Fruit fly (Drosophila melanogaster) whole organism, prepupa: ENCODE data around the gene Pburs.

Source experiments
- CG1621 ChIP-seq: fragments of 200-800 bp; sonication (Bioruptor generic); optimal IDR thresholded peaks from 3 replicates; lab custom pipeline; 2018; ENCODE audit warnings: missing biosample characterization, mild to moderate bottlenecking, missing genetic modification characterization
- CG3919 ChIP-seq: fragments of 200-800 bp; sonication (Bioruptor generic); optimal IDR thresholded peaks from 3 replicates; lab custom pipeline; 2016; ENCODE audit warnings: missing biosample characterization, missing genetic modification characterization
- CG6163 ChIP-seq: fragments of 200-800 bp; sonication (Bioruptor generic); IDR thresholded peaks from 3 replicates; pipeline ENCODE4 v1.3.6; 2022; ENCODE audit warnings: missing biosample characterization, missing genetic modification characterization
- Sox102F ChIP-seq: fragments of 200-800 bp; sonication (Bioruptor generic); optimal IDR thresholded peaks from 2 replicates; lab custom pipeline; 2016; ENCODE audit warnings: missing biosample characterization, mild to moderate bottlenecking, missing genetic modification characterization
- ss ChIP-seq, 2 experiments: fragments of 200-800 bp; sonication (Bioruptor generic); optimal IDR thresholded peaks; 2 replicates in 1 of 2; 3 replicates in 1 of 2; lab custom pipeline; 2017 to 2018; ENCODE audit warnings: mild to moderate bottlenecking in 2 of 2, missing biosample characterization in 2 of 2, missing genetic modification characterization in 2 of 2, moderate library complexity in 1 of 2

dm6 chr2L:14464328-14464727 is 47.2 kb upstream of the Pburs start:
- TF ChIP-seq CG6163 (GFP tag; lab: Robert Waterston, UW) (no peak), CG3919 (GFP tag; lab: Kevin White, UChicago) (no peak), ss (GFP tag; optimal IDR thresholded peaks at IDR 0.05; lab: Kevin White, UChicago) (no peak), CG1621 (tag; lab: Kevin White, UChicago) (no peak), Sox102F (GFP tag; lab: Kevin White, UChicago) (no peak)
